Worm (Caenorhabditis elegans): Measurements from ENCODE around the gene pgp-14.

Gene pgp-14

ce11 chrX:12731188-12731857 lies 18.1 kb downstream of the pgp-14 start, which contains the start of gene pgp-12:
Gene pgp-12, plus strand, starts transcription at chrX:12731807.
- TF ChIP-seq D2030.7 (GFP tag; IDR thresholded peaks at IDR 0.05) (no peak), zfh-2 (GFP tag; conservative IDR thresholded peaks at IDR 0.05) (no peak), F57C9.4 (tag; optimal IDR thresholded peaks at IDR 0.05) (no peak), nhr-80 (tag; optimal IDR thresholded peaks at IDR 0.05) (no peak), madf-3 (GFP tag; IDR thresholded peaks at IDR 0.05) (no peak), nfya-2 (GFP tag; IDR thresholded peaks at IDR 0.05) (no peak), tlf-1 (GFP tag; optimal IDR thresholded peaks at IDR 0.05) (no peak), F37B4.10 (GFP tag; IDR thresholded peaks at IDR 0.05) (no peak), ceh-40 (GFP tag; IDR thresholded peaks at IDR 0.05) (no peak), rcor-1 (GFP tag; IDR thresholded peaks at IDR 0.05) (no peak), Y95B8A.8 (GFP tag; IDR thresholded peaks at IDR 0.05) (no peak), Y53G8AR.9 (GFP tag; conservative IDR thresholded peaks at IDR 0.05) (no peak), T26A5.8 (tag; optimal IDR thresholded peaks at IDR 0.05) (no peak), F33H1.4 (GFP tag; IDR thresholded peaks at IDR 0.05) (no peak)

ce11 chrX:12730075-12730474 lies 19.3 kb downstream of the pgp-14 start:
- TF ChIP-seq lin-40 (tag; optimal IDR thresholded peaks at IDR 0.05) (no peak), ztf-6 (GFP tag; IDR thresholded peaks at IDR 0.05) (no peak), F10E7.11 (tag; optimal IDR thresholded peaks at IDR 0.05) (no peak), nfya-2 (GFP tag; IDR thresholded peaks at IDR 0.05) (no peak), F55B11.4 (tag; optimal IDR thresholded peaks at IDR 0.05; ENCODE audit: borderline replicate concordance, insufficient read depth) (no peak), nhr-120 (GFP tag; IDR thresholded peaks at IDR 0.05) (no peak), mxl-1 (tag; optimal IDR thresholded peaks at IDR 0.05) (no peak), chd-7 (tag; optimal IDR thresholded peaks at IDR 0.05) (no peak), ztf-28 (GFP tag; IDR thresholded peaks at IDR 0.05) (no peak), lsy-27 (tag; optimal IDR thresholded peaks at IDR 0.05; ENCODE audit: borderline replicate concordance, insufficient read depth) (no peak), nhr-80 (tag; optimal IDR thresholded peaks at IDR 0.05) (no peak), ceh-40 (GFP tag; IDR thresholded peaks at IDR 0.05) (no peak), hsf-1 (GFP tag; IDR thresholded peaks at IDR 0.05) (no peak), lag-1 (GFP tag; IDR thresholded peaks at IDR 0.05) (no peak)

ce11 chrX:12726129-12726528 lies 23.3 kb downstream of the pgp-14 start:
- TF ChIP-seq hmg-20 (GFP tag; IDR thresholded peaks at IDR 0.05) (no peak), lin-35 (GFP tag; optimal IDR thresholded peaks at IDR 0.05) (no peak), sptf-2 (GFP tag; optimal IDR thresholded peaks at IDR 0.05) (no peak)

- no peak for TF ChIP-seq nhr-90 (tag; optimal IDR thresholded peaks at IDR 0.05)
- no peak for TF ChIP-seq pha-4 (tag; optimal IDR thresholded peaks at IDR 0.05)
- no peak for TF ChIP-seq ceh-40 (GFP tag; IDR thresholded peaks at IDR 0.05)
- TF ChIP-seq attf-5 (GFP tag; optimal IDR thresholded peaks at IDR 0.05) = no peak
- no peak for TF ChIP-seq cebp-1 (GFP tag; IDR thresholded peaks at IDR 0.05)
- TF ChIP-seq cebp-1 (tag; optimal IDR thresholded peaks at IDR 0.05) = no peak
- no peak for TF ChIP-seq ztf-6 (GFP tag; IDR thresholded peaks at IDR 0.05)
- no peak for TF ChIP-seq bed-1 (GFP tag; IDR thresholded peaks at IDR 0.05)
- no peak for TF ChIP-seq unc-130 (GFP tag; optimal IDR thresholded peaks at IDR 0.05)
- TF ChIP-seq akir-1 (GFP tag; optimal IDR thresholded peaks at IDR 0.05) = no peak
- no peak for TF ChIP-seq nhr-27 (tag; optimal IDR thresholded peaks at IDR 0.05)
- TF ChIP-seq B0261.1 (tag; optimal IDR thresholded peaks at IDR 0.05) = no peak
These were observed 28.0 kb downstream of the pgp-14 start for ce11 chrX:12721429-12721828.

Data from whole organism, young adult.